Fruit fly (Drosophila melanogaster): Measurements from ENCODE around the gene Mat89Ba.
A peak's percentile ranks its signal among the peaks of the same experiment; 100 is the strongest.

The Mat89Ba gene

dm6 chr3R:16249510-16249828 lies 22.7 kb downstream of the Mat89Ba start (continued):
- peak; percentile 8 for TF ChIP-seq CG2678 (tag; optimal IDR thresholded peaks at IDR 0.05)
- TF ChIP-seq Stat92E (GFP tag; optimal IDR thresholded peaks at IDR 0.05), result no peak
- TF ChIP-seq HLH54F (GFP tag; optimal IDR thresholded peaks at IDR 0.05), result peak; percentile 10
- no peak for TF ChIP-seq chn (GFP tag; optimal IDR thresholded peaks at IDR 0.05)
- no peak for TF ChIP-seq Gug (GFP tag; IDR thresholded peaks at IDR 0.05)
- no peak for TF ChIP-seq Rx (GFP tag; IDR thresholded peaks at IDR 0.05)
- TF ChIP-seq Rfx (GFP tag; IDR thresholded peaks at IDR 0.05), result no peak
- no peak for TF ChIP-seq Camta (GFP tag; optimal IDR thresholded peaks at IDR 0.05)
- TF ChIP-seq stwl (tag; optimal IDR thresholded peaks at IDR 0.05), result peak; percentile 84
- no peak for TF ChIP-seq CG11093 (GFP tag; IDR thresholded peaks at IDR 0.05)
- peak; percentile 31 for TF ChIP-seq gfzf (GFP tag; optimal IDR thresholded peaks at IDR 0.05)

dm6 chr3R:16248500-16249025 lies 23.7 kb downstream of the Mat89Ba start:
- no peak for TF ChIP-seq psq (GFP tag; optimal IDR thresholded peaks at IDR 0.05)
- TF ChIP-seq abd-A (tag; optimal IDR thresholded peaks at IDR 0.05), result peak; percentile 99
- TF ChIP-seq Dll (GFP tag; IDR thresholded peaks at IDR 0.05; ENCODE audit: partially characterized antibody), result no peak
- TF ChIP-seq otp (GFP tag; IDR thresholded peaks at IDR 0.05), result 0 out of 3 replicates have a peak, but pooled peaks have one; percentile 5
- no peak for TF ChIP-seq CG8290 (GFP tag; optimal IDR thresholded peaks at IDR 0.05)
- TF ChIP-seq CG8290 (tag; optimal IDR thresholded peaks at IDR 0.05), result peak in 1 of 2 experiments; percentile 36
- no peak for TF ChIP-seq MTF-1 (GFP tag; optimal IDR thresholded peaks at IDR 0.05; ENCODE audit: borderline replicate concordance)
- TF ChIP-seq Trl (optimal IDR thresholded peaks at IDR 0.05), result peak in 1 of 2 experiments; percentile 15
- no peak for TF ChIP-seq Trl (GFP tag; optimal IDR thresholded peaks at IDR 0.05)
- peak; percentile 41 for TF ChIP-seq cg (GFP tag; optimal IDR thresholded peaks at IDR 0.05)
- TF ChIP-seq Deaf1 (tag; optimal IDR thresholded peaks at IDR 0.05), result peak; percentile 52
- peak; percentile 16 for TF ChIP-seq CG10543 (GFP tag; optimal IDR thresholded peaks at IDR 0.05)
- no peak for TF ChIP-seq ato (GFP tag; IDR thresholded peaks at IDR 0.05; ENCODE audit: partially characterized antibody)
- peak; percentile 8 for TF ChIP-seq exex (tag; optimal IDR thresholded peaks at IDR 0.05)
- TF ChIP-seq Adf1 (GFP tag; IDR thresholded peaks at IDR 0.05), result peak; percentile 42; the same call in 1 of the 2 replicates
- TF ChIP-seq Med (GFP tag), result peak; percentile 85
- peak; percentile 59 for TF ChIP-seq trem (tag; optimal IDR thresholded peaks at IDR 0.05)
- peak; percentile 20 for TF ChIP-seq CG1832 (GFP tag; optimal IDR thresholded peaks at IDR 0.05)
- TF ChIP-seq fd3F (GFP tag; optimal IDR thresholded peaks at IDR 0.05), result no peak
- TF ChIP-seq D19A (tag; optimal IDR thresholded peaks at IDR 0.05), result no peak
- peak; percentile 88 for TF ChIP-seq CG13894 (tag; optimal IDR thresholded peaks at IDR 0.05)

dm6 chr3R:16247609-16248499 lies 24.4 kb downstream of the Mat89Ba start:
- TF ChIP-seq Myb (GFP tag; optimal IDR thresholded peaks at IDR 0.05), result peak; percentile 20
- TF ChIP-seq pfk (GFP tag; optimal IDR thresholded peaks at IDR 0.05), result peak; percentile 42
- TF ChIP-seq cato (GFP tag; optimal IDR thresholded peaks at IDR 0.05; ENCODE audit: borderline replicate concordance), result peak; percentile 30
- peak; percentile 67 for TF ChIP-seq CG31224 (GFP tag; IDR thresholded peaks at IDR 0.05)
- peak; percentile 86 for TF ChIP-seq sima (GFP tag; optimal IDR thresholded peaks at IDR 0.05)
- peak; percentile 56 for TF ChIP-seq CG11723 (GFP tag; optimal IDR thresholded peaks at IDR 0.05)
- TF ChIP-seq CG17568 (GFP tag; optimal IDR thresholded peaks at IDR 0.05), result no peak
- TF ChIP-seq pb (GFP tag; optimal IDR thresholded peaks at IDR 0.05), result peak; percentile 82
- peak; percentile 71 for TF ChIP-seq nerfin-1 (tag; optimal IDR thresholded peaks at IDR 0.05)
- TF ChIP-seq sqz (GFP tag; optimal IDR thresholded peaks at IDR 0.05), result peak; percentile 64
- TF ChIP-seq Gsc (GFP tag; IDR thresholded peaks at IDR 0.05), result no peak
- peak; percentile 84 for TF ChIP-seq CG15011 (GFP tag; optimal IDR thresholded peaks at IDR 0.05)
- TF ChIP-seq peb (GFP tag; IDR thresholded peaks at IDR 0.05), result no peak
- TF ChIP-seq CG4360 (GFP tag; IDR thresholded peaks at IDR 0.05), result peak; percentile 93
- TF ChIP-seq CG17612 (GFP tag; IDR thresholded peaks at IDR 0.05), result peak; percentile 76
- TF ChIP-seq Deaf1 (tag; optimal IDR thresholded peaks at IDR 0.05), result peak; percentile 46
- peak; percentile 69 for TF ChIP-seq al (GFP tag; IDR thresholded peaks at IDR 0.05)
